Worm (Caenorhabditis elegans) whole organism, L2 larva: Measurements from ENCODE around the gene pgm-1.

Source experiments
- ZK546.5 ChIP-seq: sonication (generic microtip); optimal IDR thresholded peaks from 2 replicates; lab custom pipeline; 2017; ENCODE audit warnings: missing biosample characterization, missing genetic modification characterization
- alr-1 ChIP-seq: fragments of 150-350 bp; optimal IDR thresholded peaks from 2 replicates; lab custom pipeline; 2014; ENCODE audit warnings: missing biosample characterization, missing genetic modification characterization
- ceh-16 ChIP-seq: fragments of 150-350 bp; optimal IDR thresholded peaks from 2 replicates; lab custom pipeline; 2014; ENCODE audit warnings: missing biosample characterization, missing genetic modification characterization
- ceh-82 ChIP-seq: fragments of 150-350 bp; optimal IDR thresholded peaks from 2 replicates; lab custom pipeline; 2014; ENCODE audit warnings: missing biosample characterization, missing genetic modification characterization
- egl-27 ChIP-seq: sonication (generic microtip); optimal IDR thresholded peaks from 3 replicates; lab custom pipeline; 2017; ENCODE audit warnings: missing biosample characterization, missing genetic modification reagents, missing genetic modification characterization
- fos-1 ChIP-seq: fragments of 150-350 bp; optimal IDR thresholded peaks from 2 replicates; lab custom pipeline; 2014; ENCODE audit warnings: missing biosample characterization, missing genetic modification characterization
- mab-5 ChIP-seq: fragments of 150-350 bp; optimal IDR thresholded peaks from 2 replicates; lab custom pipeline; 2014; ENCODE audit warnings: missing biosample characterization, missing genetic modification characterization
- nhr-11 ChIP-seq: fragments of 150-350 bp; optimal IDR thresholded peaks from 2 replicates; lab custom pipeline; 2014; ENCODE audit warnings: missing biosample characterization, missing genetic modification characterization
- nhr-129 ChIP-seq: fragments of 150-350 bp; optimal IDR thresholded peaks from 2 replicates; lab custom pipeline; 2014; ENCODE audit warnings: missing biosample characterization, missing genetic modification characterization
- nhr-237 ChIP-seq: fragments of 150-350 bp; optimal IDR thresholded peaks from 2 replicates; lab custom pipeline; 2014; ENCODE audit warnings: missing biosample characterization, missing genetic modification characterization
- nhr-25 ChIP-seq: fragments of 150-350 bp; sonication (generic microtip); optimal IDR thresholded peaks from 3 replicates; lab custom pipeline; 2014; ENCODE audit warnings: missing biosample characterization, missing genetic modification characterization
- skn-1 ChIP-seq: sonication (generic microtip); optimal IDR thresholded peaks from 2 replicates; lab custom pipeline; 2017; ENCODE audit warnings: missing biosample characterization, missing genetic modification characterization
- snpc-4 ChIP-seq: fragments of 150-350 bp; optimal IDR thresholded peaks from 2 replicates; lab custom pipeline; 2014; ENCODE audit warnings: missing biosample characterization, missing genetic modification characterization
- ztf-11 ChIP-seq: sonication (generic microtip); optimal IDR thresholded peaks from 2 replicates; lab custom pipeline; 2017; ENCODE audit warnings: missing biosample characterization, missing genetic modification characterization

ce11 chrII:4854761-4855160, 34.5 kb upstream of the pgm-1 start:
- no peak for TF ChIP-seq ceh-82 (tag; lab: Kevin White, UChicago)
- no peak for TF ChIP-seq ztf-11 (tag; lab: Kevin White, UChicago)
- no peak for TF ChIP-seq nhr-11 (tag; lab: Kevin White, UChicago)
- no peak for TF ChIP-seq nhr-25
- TF ChIP-seq ceh-16 = no peak
- no peak for TF ChIP-seq alr-1
- no peak for TF ChIP-seq nhr-129 (tag; lab: Kevin White, UChicago)
- TF ChIP-seq skn-1 (tag; lab: Kevin White, UChicago) = no peak
- TF ChIP-seq nhr-237 (tag; lab: Kevin White, UChicago) = no peak
- TF ChIP-seq snpc-4 = no peak
- no peak for TF ChIP-seq egl-27
- no peak for TF ChIP-seq fos-1
- TF ChIP-seq ZK546.5 (tag; lab: Kevin White, UChicago) = no peak
- TF ChIP-seq mab-5 (tag; lab: Kevin White, UChicago) = no peak
